Worm (Caenorhabditis elegans): ENCODE results near the gene Y62E10A.6.

DNA sequence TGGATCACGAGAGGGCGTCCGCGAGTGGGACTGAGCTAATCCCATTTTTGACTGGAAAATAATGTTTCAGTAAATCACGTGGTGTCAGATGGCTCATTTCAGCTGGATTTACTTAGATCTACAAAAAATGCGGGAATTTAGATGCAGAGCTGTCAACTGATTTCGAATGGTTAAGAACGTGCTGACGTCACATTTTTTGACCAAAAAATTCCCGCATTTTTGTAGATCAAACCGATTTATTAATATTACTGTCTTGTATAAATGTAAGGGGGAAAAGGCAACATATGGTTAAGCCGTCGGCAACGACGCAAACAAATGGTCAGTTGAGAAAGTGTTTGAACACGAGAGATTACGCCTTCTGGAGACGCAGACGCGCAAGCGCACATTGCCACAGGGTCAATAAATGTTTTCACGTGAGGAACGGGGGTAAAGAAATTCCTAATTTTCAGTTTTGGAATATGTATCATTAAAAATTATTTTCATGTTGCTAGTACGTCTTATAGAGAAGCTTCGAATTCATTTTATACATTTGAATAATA, 41.1 kb downstream of the Y62E10A.6 start, which contains the start of gene gcl-1:
- TF ChIP-seq flt-1 (GFP tag; IDR thresholded peaks at IDR 0.05), result no peak
- no peak for TF ChIP-seq scrt-1 (GFP tag; IDR thresholded peaks at IDR 0.05)
- TF ChIP-seq ceh-36 (tag; optimal IDR thresholded peaks at IDR 0.05), result no peak
